Fruit fly (Drosophila melanogaster): ENCODE results near the gene CG31715.

- TF ChIP-seq CG8388 (GFP tag; optimal IDR thresholded peaks at IDR 0.05) = peak; percentile 68
- no peak for TF ChIP-seq Blimp-1 (GFP tag; optimal IDR thresholded peaks at IDR 0.05)
- TF ChIP-seq HLH4C (GFP tag; IDR thresholded peaks at IDR 0.05; ENCODE audit: partially characterized antibody) = no peak
- no peak for TF ChIP-seq psq (GFP tag; optimal IDR thresholded peaks at IDR 0.05)
- TF ChIP-seq CG8478 (optimal IDR thresholded peaks at IDR 0.05) = no peak
- TF ChIP-seq HmgZ (tag; optimal IDR thresholded peaks at IDR 0.05) = peak; percentile 72
- TF ChIP-seq Taf1 (GFP tag; IDR thresholded peaks at IDR 0.05) = no peak
- TF ChIP-seq tna (GFP tag; IDR thresholded peaks at IDR 0.05; ENCODE audit: partially characterized antibody) = no peak
These were observed 15.1 kb downstream of the CG31715 start, which contains the start of the genes CtsL4 and ClpP for dm6 chr2L:10356508-10356907.
